Fruit fly (Drosophila melanogaster): ENCODE results near the gene CG33783.

CG33783 gene

DNA sequence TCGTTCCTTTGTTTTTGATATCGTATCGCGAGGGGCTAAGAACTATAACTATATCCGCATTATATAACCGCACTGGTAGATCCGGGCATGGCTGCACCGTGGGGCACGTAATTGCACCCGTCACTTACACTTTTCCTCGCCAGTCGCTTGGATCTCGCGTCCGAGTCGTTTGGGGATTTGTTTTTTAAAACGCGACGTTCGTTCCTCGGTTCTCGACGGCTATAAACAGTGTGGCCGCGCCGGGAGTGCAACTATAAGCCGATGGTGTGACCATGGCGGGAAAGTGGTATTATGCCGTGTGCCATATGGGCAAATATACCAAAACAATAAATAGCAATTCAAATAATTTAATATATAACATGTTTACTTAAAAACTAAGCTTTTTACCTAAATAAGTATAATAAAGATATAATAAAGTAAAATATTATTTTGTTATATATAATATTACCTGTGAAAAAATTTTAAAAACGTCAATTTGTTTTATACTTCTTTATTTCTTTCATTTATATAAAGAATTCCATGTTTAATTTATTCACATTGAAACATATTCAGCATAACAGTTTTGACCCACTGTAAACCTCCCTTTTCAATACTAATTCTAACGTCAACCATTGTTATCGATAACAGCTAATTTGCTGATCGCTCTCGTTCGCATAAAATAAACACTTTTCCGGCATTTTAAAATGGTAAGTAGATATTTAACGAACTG, 23.8 kb upstream of the CG33783 start, which contains the start of the genes Mical and CG3909 (continued):
- TF ChIP-seq CG9437 (GFP tag; optimal IDR thresholded peaks at IDR 0.05) = peak; percentile 77
- TF ChIP-seq Dip2 (GFP tag; IDR thresholded peaks at IDR 0.05) = no peak
- peak; percentile 74 for TF ChIP-seq so (GFP tag; IDR thresholded peaks at IDR 0.05)
- TF ChIP-seq al (GFP tag; IDR thresholded peaks at IDR 0.05) = peak; percentile 89
- TF ChIP-seq CG17186 (GFP tag; optimal IDR thresholded peaks at IDR 0.05) = peak; percentile 13
- peak; percentile 84 for TF ChIP-seq Hr3 (GFP tag; optimal IDR thresholded peaks at IDR 0.05)
- TF ChIP-seq lilli (GFP tag; optimal IDR thresholded peaks at IDR 0.05) = peak; percentile 66
- TF ChIP-seq CG10462 (GFP tag; optimal IDR thresholded peaks at IDR 0.05) = peak; percentile 59
- peak; percentile 46 for TF ChIP-seq Ravus (GFP tag; IDR thresholded peaks at IDR 0.05)
- TF ChIP-seq Fer1 (GFP tag; optimal IDR thresholded peaks at IDR 0.05) = peak; percentile 79
- TF ChIP-seq fd64A (GFP tag; optimal IDR thresholded peaks at IDR 0.05) = peak; percentile 4
- peak; percentile 15 for TF ChIP-seq CG1529 (GFP tag; optimal IDR thresholded peaks at IDR 0.05)
- TF ChIP-seq CG11398 (GFP tag; optimal IDR thresholded peaks at IDR 0.05) = no peak
- TF ChIP-seq pita (GFP tag; optimal IDR thresholded peaks at IDR 0.05) = no peak
- TF ChIP-seq CG15011 (GFP tag; optimal IDR thresholded peaks at IDR 0.05) = peak; percentile 14
- no peak for TF ChIP-seq mld (GFP tag; IDR thresholded peaks at IDR 0.05; ENCODE audit: partially characterized antibody)
- TF ChIP-seq CoRest (tag; optimal IDR thresholded peaks at IDR 0.05) = peak; percentile 93
- TF ChIP-seq CG17328 (GFP tag; IDR thresholded peaks at IDR 0.05) = peak; percentile 86
- TF ChIP-seq dmrt11E (tag; optimal IDR thresholded peaks at IDR 0.05) = peak; percentile 85
- peak; percentile 64 for TF ChIP-seq MESR4 (GFP tag; optimal IDR thresholded peaks at IDR 0.05)
- peak; percentile 96 for TF ChIP-seq Vsx1 (GFP tag; optimal IDR thresholded peaks at IDR 0.05)
- peak; percentile 89 for TF ChIP-seq Sox102F (GFP tag; optimal IDR thresholded peaks at IDR 0.05)
- TF ChIP-seq ssp (GFP tag; IDR thresholded peaks at IDR 0.05) = peak; percentile 83
- peak; percentile 91 for TF ChIP-seq CG11247 (GFP tag; IDR thresholded peaks at IDR 0.05)
- peak; percentile 54 for TF ChIP-seq CG6254 (GFP tag; optimal IDR thresholded peaks at IDR 0.05)
- TF ChIP-seq br (optimal IDR thresholded peaks at IDR 0.05) = no peak
- TF ChIP-seq CG3838 (GFP tag; optimal IDR thresholded peaks at IDR 0.05) = peak; percentile 6
- TF ChIP-seq seq (GFP tag; IDR thresholded peaks at IDR 0.05) = peak; percentile 83
- TF ChIP-seq CG16779 (GFP tag; IDR thresholded peaks at IDR 0.05) = peak; percentile 80; the same call in 1 of the 2 replicates
- peak; percentile 21; the same call in 1 of the 3 replicates for TF ChIP-seq knrl (GFP tag; IDR thresholded peaks at IDR 0.05; ENCODE audit: partially characterized antibody)
- TF ChIP-seq CG6813 (GFP tag; optimal IDR thresholded peaks at IDR 0.05) = peak; percentile 40
- TF ChIP-seq lbe (GFP tag; optimal IDR thresholded peaks at IDR 0.05) = peak; percentile 14
- TF ChIP-seq CG10654 (GFP tag; optimal IDR thresholded peaks at IDR 0.05) = peak; percentile 75
- TF ChIP-seq shn (GFP tag; optimal IDR thresholded peaks at IDR 0.05) = no peak
- TF ChIP-seq abd-A (tag; optimal IDR thresholded peaks at IDR 0.05) = no peak
- peak; percentile 87 for TF ChIP-seq sug (tag; optimal IDR thresholded peaks at IDR 0.05)
- TF ChIP-seq CG12769 (tag; optimal IDR thresholded peaks at IDR 0.05) = no peak
- TF ChIP-seq fu2 (GFP tag; optimal IDR thresholded peaks at IDR 0.05) = no peak
- TF ChIP-seq scrt (GFP tag; optimal IDR thresholded peaks at IDR 0.05) = peak; percentile 35
- TF ChIP-seq CG13775 (GFP tag; optimal IDR thresholded peaks at IDR 0.05) = peak; percentile 80
- TF ChIP-seq CG17385 (GFP tag; optimal IDR thresholded peaks at IDR 0.05) = peak; percentile 76
- TF ChIP-seq CG11560 (tag; IDR thresholded peaks at IDR 0.05) = peak; percentile 45; the same call in 1 of the 3 replicates
- peak; percentile 82 for TF ChIP-seq D19A (tag; optimal IDR thresholded peaks at IDR 0.05)
- peak; percentile 56; the same call in 1 of the 2 replicates for TF ChIP-seq bowl (GFP tag; IDR thresholded peaks at IDR 0.05)
